Worm (Caenorhabditis elegans) whole organism, L4 larva: ENCODE data around the gene R10E4.3.

ENCODE experiments used
- F37D6.2 ChIP-seq: sonication (generic microtip); optimal IDR thresholded peaks from 2 replicates; lab custom pipeline; 2016; ENCODE audit warnings: mild to moderate bottlenecking, missing genetic modification characterization, missing compliant biosample characterization
- R02D3.7 ChIP-seq: fragments of 150-350 bp; sonication (generic microtip); optimal IDR thresholded peaks from 3 replicates; lab custom pipeline; 2014; ENCODE audit warnings: missing biosample characterization, missing genetic modification characterization
- Y5F2A.4 ChIP-seq: fragments of 200-800 bp; sonication (Bioruptor generic); optimal IDR thresholded peaks from 2 replicates; lab custom pipeline; 2018; ENCODE audit warnings: mild to moderate bottlenecking, missing genetic modification characterization, missing compliant biosample characterization
- Y75B8A.6 ChIP-seq: fragments of 200-800 bp; sonication (Bioruptor generic); IDR thresholded peaks from 2 replicates; pipeline ENCODE4 v1.3.6; 2022; ENCODE audit warnings: missing genetic modification reagents, missing genetic modification characterization, missing compliant biosample characterization
- ZK546.5 ChIP-seq, 2 experiments: sonication (generic microtip); optimal IDR thresholded peaks; 2 replicates each; lab custom pipeline; 2017; ENCODE audit warnings: missing biosample characterization in 2 of 2, missing genetic modification characterization in 2 of 2
- aha-1 ChIP-seq: fragments of 150-350 bp; peaks from one replicate; lab custom pipeline; 2014; ENCODE audit warnings: missing biosample characterization, missing genetic modification characterization
- ceh-32 ChIP-seq: sonication (generic microtip); optimal IDR thresholded peaks from 2 replicates; lab custom pipeline; 2016; ENCODE audit warnings: mild to moderate bottlenecking, missing genetic modification characterization, missing compliant biosample characterization; ENCODE audit not compliant: poor library complexity
- ceh-44 ChIP-seq: fragments of 200-800 bp; sonication (Bioruptor generic); IDR thresholded peaks from 2 replicates; pipeline ENCODE4 v1.3.6; 2022; ENCODE audit warnings: missing genetic modification reagents, missing genetic modification characterization, missing compliant biosample characterization
- ctbp-1 ChIP-seq: fragments of 200-800 bp; sonication (Bioruptor generic); IDR thresholded peaks from 2 replicates; pipeline ENCODE4 v1.3.6; 2022; ENCODE audit warnings: missing genetic modification reagents, missing genetic modification characterization, missing compliant biosample characterization
- daf-16 ChIP-seq, 3 experiments: sonication (generic microtip); optimal IDR thresholded peaks; 2 replicates each; lab custom pipeline; 2016 to 2017; ENCODE audit warnings: missing genetic modification characterization in 3 of 3, missing genetic modification reagents in 3 of 3, mild to moderate bottlenecking in 2 of 3, missing compliant biosample characterization in 2 of 3, missing biosample characterization in 1 of 3, moderate library complexity in 1 of 3
- dmd-6 ChIP-seq: fragments of 200-800 bp; sonication (Bioruptor generic); IDR thresholded peaks from 2 replicates; pipeline ENCODE4 v1.3.6; 2022; ENCODE audit warnings: missing genetic modification reagents, missing genetic modification characterization, missing compliant biosample characterization
- dmd-9 ChIP-seq: fragments of 200-800 bp; sonication (Bioruptor generic); IDR thresholded peaks from 2 replicates; pipeline ENCODE4 v1.3.6; 2022; ENCODE audit warnings: missing genetic modification reagents, missing genetic modification characterization, missing compliant biosample characterization
- egl-27 ChIP-seq: sonication (generic microtip); optimal IDR thresholded peaks from 3 replicates; lab custom pipeline; 2017; ENCODE audit warnings: missing biosample characterization, missing genetic modification reagents, missing genetic modification characterization
- egl-43 ChIP-seq: fragments of 200-800 bp; sonication (Bioruptor generic); IDR thresholded peaks from 2 replicates; pipeline ENCODE4 v1.3.6; 2022; ENCODE audit warnings: missing genetic modification reagents, missing genetic modification characterization, missing compliant biosample characterization
- fkh-10 ChIP-seq: fragments of 150-350 bp; optimal IDR thresholded peaks from 2 replicates; lab custom pipeline; 2014; ENCODE audit warnings: missing biosample characterization, missing genetic modification reagents, missing genetic modification characterization
- hif-1 ChIP-seq, 2 experiments: sonication (generic microtip); optimal IDR thresholded peaks; 2 replicates each; lab custom pipeline; 2016 to 2017; ENCODE audit warnings: missing compliant biosample characterization in 2 of 2, missing genetic modification characterization in 2 of 2, missing genetic modification reagents in 2 of 2, missing genotype in 2 of 2, mild to moderate bottlenecking in 1 of 2
- hlh-30 ChIP-seq: sonication (generic microtip); optimal IDR thresholded peaks from 2 replicates; lab custom pipeline; 2017; ENCODE audit warnings: antibody characterized with exemption, mild to moderate bottlenecking, missing genetic modification characterization, missing compliant biosample characterization; ENCODE audit not compliant: insufficient read depth
- lin-1 ChIP-seq: fragments of 200-800 bp; sonication (Bioruptor generic); IDR thresholded peaks from 2 replicates; pipeline ENCODE4 v1.3.6; 2022; ENCODE audit warnings: missing genetic modification reagents, missing genetic modification characterization, missing compliant biosample characterization
- lin-39 ChIP-seq: fragments of 150-350 bp; optimal IDR thresholded peaks from 2 replicates; lab custom pipeline; 2014; ENCODE audit warnings: missing biosample characterization, missing genetic modification reagents, missing genetic modification characterization
- lsy-2 ChIP-seq, 2 experiments: fragments of 150-350 bp in 1 of 2; sonication (generic microtip) in 1 of 2; optimal IDR thresholded peaks; 2 replicates each; lab custom pipeline; 2014 to 2017; ENCODE audit warnings: missing biosample characterization in 2 of 2, missing genetic modification characterization in 2 of 2
- mep-1 ChIP-seq: fragments of 150-350 bp; sonication (generic microtip); optimal IDR thresholded peaks from 3 replicates; lab custom pipeline; 2014; ENCODE audit warnings: missing biosample characterization, missing genetic modification characterization
- mes-2 ChIP-seq: sonication (generic microtip); optimal IDR thresholded peaks from 2 replicates; lab custom pipeline; 2016; ENCODE audit warnings: missing genotype, mild to moderate bottlenecking, missing genetic modification characterization, missing compliant biosample characterization; ENCODE audit not compliant: poor library complexity, severe bottlenecking
- mxl-2 ChIP-seq: fragments of 200-800 bp; sonication (Bioruptor generic); conservative IDR thresholded peaks from 2 replicates; pipeline ENCODE4 v1.3.6; 2022; ENCODE audit warnings: missing genetic modification reagents, missing genetic modification characterization, missing compliant biosample characterization
- nhr-102 ChIP-seq: sonication (generic microtip); optimal IDR thresholded peaks from 2 replicates; lab custom pipeline; 2016; ENCODE audit warnings: mild to moderate bottlenecking, missing genetic modification characterization, moderate library complexity, missing compliant biosample characterization
- nhr-11 ChIP-seq: fragments of 150-350 bp; optimal IDR thresholded peaks from 2 replicates; lab custom pipeline; 2014; ENCODE audit warnings: missing biosample characterization, missing genetic modification characterization
- nhr-25 ChIP-seq: sonication (generic microtip); optimal IDR thresholded peaks from 2 replicates; lab custom pipeline; 2017; ENCODE audit warnings: missing genetic modification characterization, mild to moderate bottlenecking, missing compliant biosample characterization, antibody characterized with exemption, moderate library complexity, borderline replicate concordance; ENCODE audit not compliant: insufficient read depth
- nhr-41 ChIP-seq: fragments of 200-800 bp; sonication (Bioruptor generic); IDR thresholded peaks from 2 replicates; pipeline ENCODE4 v1.3.6; 2022; ENCODE audit warnings: missing genetic modification reagents, missing genetic modification characterization, missing compliant biosample characterization
- nhr-48 ChIP-seq: sonication (generic microtip); optimal IDR thresholded peaks from 2 replicates; lab custom pipeline; 2016; ENCODE audit warnings: mild to moderate bottlenecking, missing genetic modification characterization, missing compliant biosample characterization
- nhr-76 ChIP-seq: fragments of 150-350 bp; optimal IDR thresholded peaks from 2 replicates; lab custom pipeline; 2014; ENCODE audit warnings: missing biosample characterization, missing genetic modification characterization
- nhr-77 ChIP-seq: fragments of 150-350 bp; optimal IDR thresholded peaks from 2 replicates; lab custom pipeline; 2014; ENCODE audit warnings: missing biosample characterization, missing genetic modification characterization
- php-3 ChIP-seq: fragments of 200-800 bp; sonication (Bioruptor generic); IDR thresholded peaks from 2 replicates; pipeline ENCODE4 v1.3.6; 2022; ENCODE audit warnings: missing genetic modification reagents, missing genetic modification characterization, missing compliant biosample characterization
- skn-1 ChIP-seq: fragments of 150-350 bp; optimal IDR thresholded peaks from 2 replicates; lab custom pipeline; 2014; ENCODE audit warnings: missing biosample characterization, missing genetic modification characterization
- snpc-1.2 ChIP-seq: fragments of 200-800 bp; sonication (Bioruptor generic); IDR thresholded peaks from 2 replicates; pipeline ENCODE4 v1.3.6; 2022; ENCODE audit warnings: missing genetic modification reagents, missing genetic modification characterization, missing compliant biosample characterization
- vab-7 ChIP-seq: fragments of 200-800 bp; sonication (Bioruptor generic); IDR thresholded peaks from 2 replicates; pipeline ENCODE4 v1.3.6; 2022; ENCODE audit warnings: missing genetic modification reagents, missing genetic modification characterization, missing compliant biosample characterization
- ztf-7 ChIP-seq: fragments of 150-350 bp; optimal IDR thresholded peaks from 2 replicates; lab custom pipeline; 2014; ENCODE audit warnings: missing biosample characterization, missing genetic modification characterization

Gene R10E4.3

DNA sequence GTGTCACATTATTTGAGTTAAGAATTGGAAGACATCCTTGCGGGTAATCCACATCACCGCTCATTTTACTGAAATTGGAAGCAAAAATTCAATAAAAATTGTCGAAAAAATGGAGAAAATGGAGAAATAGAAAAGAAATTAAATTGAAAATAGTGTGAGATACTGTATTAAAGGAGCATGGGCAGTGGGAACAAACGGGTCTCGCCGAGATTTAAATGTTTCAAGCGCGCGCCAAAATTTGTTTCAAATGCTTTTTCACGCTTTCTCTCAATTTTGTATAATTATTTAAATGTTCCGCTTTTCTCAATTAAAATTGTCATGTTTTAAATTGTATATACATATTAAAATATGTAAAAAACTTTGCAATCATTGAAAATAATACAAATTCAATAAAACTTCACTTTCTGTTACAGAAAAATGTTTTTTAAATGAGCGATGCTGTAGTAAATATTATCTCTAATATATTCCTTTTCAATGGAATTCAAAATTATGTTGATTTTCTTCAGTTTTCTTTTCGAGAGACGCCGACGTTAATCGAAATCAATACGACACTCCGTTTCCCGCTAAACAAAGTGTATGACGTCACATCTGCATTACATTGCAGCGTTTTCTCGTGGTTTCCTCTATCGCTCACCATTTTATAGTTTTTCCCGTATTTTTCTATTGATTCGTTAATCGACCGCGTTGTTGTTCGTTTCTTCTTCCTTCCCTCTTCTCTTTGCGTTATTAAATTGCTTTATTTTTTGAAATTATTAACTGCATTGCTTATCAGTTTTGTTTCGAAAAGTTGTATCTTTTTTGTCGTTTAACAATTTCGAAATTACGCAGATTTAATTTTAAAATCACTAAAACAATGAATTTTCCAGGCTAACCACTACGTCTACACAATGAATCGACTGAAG lies 26.0 kb upstream of the R10E4.3 start, which contains the start of the genes evl-14 and dcn-1 (continued):
- TF ChIP-seq ceh-44 (no peak), mxl-2 (GFP tag; lab: Robert Waterston, UW) (no peak), Y75B8A.6 (GFP tag; lab: Robert Waterston, UW) (no peak), ceh-32 (no peak), fkh-10 (peak; percentile 3), mep-1 (tag; lab: Kevin White, UChicago) (peak; percentile 79), dmd-9 (GFP tag; lab: Robert Waterston, UW) (no peak), F37D6.2 (tag; lab: Kevin White, UChicago) (no peak), dmd-6 (GFP tag; lab: Robert Waterston, UW) (peak; percentile 59; the same call in 1 of the 2 replicates), nhr-76 (no peak), nhr-25 (tag; lab: Kevin White, UChicago) (no peak), hlh-30 (tag; lab: Kevin White, UChicago) (peak; percentile 94), egl-43 (GFP tag; lab: Robert Waterston, UW) (no peak), Y5F2A.4 (GFP tag; lab: Kevin White, UChicago) (no peak), snpc-1.2 (GFP tag; lab: Robert Waterston, UW) (no peak)

- TF ChIP-seq skn-1 (no peak), aha-1 (tag; lab: Kevin White, UChicago) (peak; percentile 92)
Observed at ce11 chrIII:4309303-4309702, 22.0 kb upstream of the R10E4.3 start.

ce11 chrIII:4302780-4303179 lies 15.5 kb upstream of the R10E4.3 start:
- TF ChIP-seq ztf-7 (tag; lab: Kevin White, UChicago) (no peak), R02D3.7 (no peak), lin-1 (GFP tag; lab: Robert Waterston, UW) (no peak), daf-16 (GFP tag; optimal IDR thresholded peaks at IDR 0.05; lab: Kevin White, UChicago) (no peak), daf-16 (tag; optimal IDR thresholded peaks at IDR 0.05; lab: Kevin White, UChicago) (peak; percentile 55)
- TF ChIP-seq, all 104 proteins: peak for 1

DNA sequence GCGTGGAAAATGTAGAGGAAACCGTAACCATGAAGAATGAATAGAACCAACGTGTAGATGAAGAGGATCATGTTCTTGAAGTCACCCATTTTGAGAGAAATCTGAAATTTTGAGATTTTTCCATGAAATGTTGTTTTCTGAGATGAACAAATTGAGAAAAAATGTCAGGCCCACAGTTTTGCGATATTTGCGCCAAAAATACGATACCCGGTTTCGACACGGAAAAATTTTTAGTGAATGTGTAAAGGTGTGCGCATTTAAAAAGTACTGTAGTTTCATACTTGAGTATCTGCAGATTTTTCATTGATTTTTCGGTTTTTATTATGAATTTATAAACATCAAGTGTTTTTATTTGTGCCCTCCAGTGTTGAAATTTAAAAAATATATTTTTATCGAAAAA lies 15.0 kb upstream of the R10E4.3 start, which contains the start of gene R10E4.9:
R10E4.9 (minus strand) TSS at position 101 of the 400 bp plus-strand sequence.
- TF ChIP-seq mes-2 (tag; lab: Kevin White, UChicago), result no peak
- no peak for TF ChIP-seq F37D6.2 (tag; lab: Kevin White, UChicago)
- TF ChIP-seq ceh-32, result no peak
- TF ChIP-seq nhr-102, result no peak
- TF ChIP-seq ZK546.5 (tag; optimal IDR thresholded peaks at IDR 0.05; lab: Kevin White, UChicago), result no peak
- no peak for TF ChIP-seq php-3 (GFP tag; lab: Robert Waterston, UW)
- no peak for TF ChIP-seq skn-1
- TF ChIP-seq egl-43 (GFP tag; lab: Robert Waterston, UW), result no peak
- no peak for TF ChIP-seq vab-7
- TF ChIP-seq hif-1 (tag; optimal IDR thresholded peaks at IDR 0.05; lab: Kevin White, UChicago), result no peak
- TF ChIP-seq egl-27 (tag; lab: Kevin White, UChicago), result no peak
- TF ChIP-seq lin-39 (tag; lab: Kevin White, UChicago), result no peak
- TF ChIP-seq nhr-77 (tag; lab: Kevin White, UChicago), result no peak

- no peak for TF ChIP-seq ctbp-1
- no peak for TF ChIP-seq nhr-11 (tag; lab: Kevin White, UChicago)
- no peak for TF ChIP-seq lin-39 (tag; lab: Kevin White, UChicago)
- TF ChIP-seq daf-16 (GFP tag; optimal IDR thresholded peaks at IDR 0.05; lab: Kevin White, UChicago), result peak in 1 of 2 experiments; percentile 30
- TF ChIP-seq daf-16 (tag; optimal IDR thresholded peaks at IDR 0.05; lab: Kevin White, UChicago), result peak; percentile 23
- no peak for TF ChIP-seq nhr-41 (GFP tag; lab: Robert Waterston, UW)
- TF ChIP-seq nhr-48, result no peak
- no peak for TF ChIP-seq lin-1 (GFP tag; lab: Robert Waterston, UW)
- TF ChIP-seq lsy-2 (tag; optimal IDR thresholded peaks at IDR 0.05; lab: Kevin White, UChicago), result peak in 1 of 2 experiments; percentile 28
Observed at ce11 chrIII:4300989-4301498, 13.8 kb upstream of the R10E4.3 start, which contains the start of gene R10E4.11. Gene R10E4.11 (minus strand): TSS chrIII:4301039.
